Fruit fly (Drosophila melanogaster): ENCODE data around the gene CG7920.

The CG7920 gene

DNA sequence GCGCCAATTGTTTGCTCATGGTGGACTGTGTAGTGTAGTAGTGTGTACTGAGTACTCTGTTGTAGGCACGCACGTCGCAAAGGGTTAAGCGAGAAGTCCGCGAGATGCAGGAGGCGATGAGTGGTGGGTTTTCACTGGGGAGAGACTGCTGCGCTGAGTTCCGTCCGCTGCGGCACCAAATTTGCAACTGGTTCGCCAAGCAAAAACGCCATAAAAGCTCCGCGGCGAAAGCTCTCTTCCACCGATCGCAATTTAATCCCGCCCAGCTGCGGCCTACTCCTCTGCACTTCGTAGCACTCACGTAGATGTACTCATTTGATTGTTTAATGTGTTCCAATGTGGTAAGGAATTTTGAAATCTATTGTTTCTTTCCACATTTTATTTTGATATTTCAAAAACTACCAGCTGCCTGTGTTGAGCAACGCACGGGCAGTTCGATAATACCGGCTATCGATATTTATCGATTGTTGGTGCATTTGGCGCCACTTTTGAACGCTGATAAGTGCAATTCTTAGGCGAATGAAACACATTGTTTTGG is at the start of gene CG7920:
Gene CG7920 (minus strand): TSS at position 308 of the 538 bp plus-strand sequence.
- TF ChIP-seq sisA (GFP tag; IDR thresholded peaks at IDR 0.05) (no peak), caup (GFP tag; optimal IDR thresholded peaks at IDR 0.05; ENCODE audit: severe bottlenecking) (peak; percentile 52), YL-1 (GFP tag; optimal IDR thresholded peaks at IDR 0.05) (peak; percentile 55), CG12104 (GFP tag; optimal IDR thresholded peaks at IDR 0.05) (peak; percentile 16), zen2 (GFP tag; IDR thresholded peaks at IDR 0.05; ENCODE audit: partially characterized antibody) (peak; percentile 44; the same call in 1 of the 3 replicates), Side (GFP tag; optimal IDR thresholded peaks at IDR 0.05) (no peak), cwo (GFP tag; optimal IDR thresholded peaks at IDR 0.05) (peak; percentile 2), Oli (tag; optimal IDR thresholded peaks at IDR 0.05) (no peak), Dad (GFP tag; optimal IDR thresholded peaks at IDR 0.05) (no peak), CG18262 (tag; optimal IDR thresholded peaks at IDR 0.05) (peak; percentile 51), Kr (GFP tag; optimal IDR thresholded peaks at IDR 0.05) (peak; percentile 60), CG17186 (GFP tag; optimal IDR thresholded peaks at IDR 0.05) (peak; percentile 43), inv (GFP tag; IDR thresholded peaks at IDR 0.05; ENCODE audit: partially characterized antibody) (peak; percentile 46; the same call in 1 of the 2 replicates), toy (GFP tag; IDR thresholded peaks at IDR 0.05) (no peak), yki (optimal IDR thresholded peaks at IDR 0.05) (no peak), pho (GFP tag; optimal IDR thresholded peaks at IDR 0.05) (peak; percentile 46), Scr (GFP tag; IDR thresholded peaks at IDR 0.05; ENCODE audit: partially characterized antibody) (peak; percentile 85), lab (GFP tag; optimal IDR thresholded peaks at IDR 0.05) (peak; percentile 49), B-H1 (GFP tag; IDR thresholded peaks at IDR 0.05) (no peak), ci (GFP tag; IDR thresholded peaks at IDR 0.05) (peak; percentile 48; the same call in 2 of the 3 replicates), CG10654 (GFP tag; optimal IDR thresholded peaks at IDR 0.05) (no peak), fd3F (GFP tag; optimal IDR thresholded peaks at IDR 0.05) (no peak), dimm (GFP tag; IDR thresholded peaks at IDR 0.05) (no peak; the same call in 1 of the 2 replicates), CG13287 (GFP tag; IDR thresholded peaks at IDR 0.05; ENCODE audit: partially characterized antibody) (peak; percentile 89), CG6765 (GFP tag; optimal IDR thresholded peaks at IDR 0.05) (peak; percentile 72), CG7271 (tag; optimal IDR thresholded peaks at IDR 0.05) (no peak), chif (GFP tag; optimal IDR thresholded peaks at IDR 0.05) (no peak), CG17829 (tag; optimal IDR thresholded peaks at IDR 0.05) (peak; percentile 41), crol (GFP tag; IDR thresholded peaks at IDR 0.05) (0 out of 2 replicates have a peak, but pooled peaks have one; percentile 21), ERR (GFP tag; optimal IDR thresholded peaks at IDR 0.05) (no peak), sr (GFP tag; IDR thresholded peaks at IDR 0.05) (no peak), CG14667 (GFP tag; IDR thresholded peaks at IDR 0.05) (no peak), zen (tag; optimal IDR thresholded peaks at IDR 0.05) (no peak), CG4730 (GFP tag; IDR thresholded peaks at IDR 0.05) (no peak), odd (GFP tag; optimal IDR thresholded peaks at IDR 0.05) (peak; percentile 37), CG10147 (GFP tag; optimal IDR thresholded peaks at IDR 0.05) (peak; percentile 43), maf-S (GFP tag; optimal IDR thresholded peaks at IDR 0.05) (peak; percentile 10), sob (GFP tag; IDR thresholded peaks at IDR 0.05) (peak; percentile 42; the same call in 1 of the 2 replicates), rib (GFP tag; IDR thresholded peaks at IDR 0.05) (peak; percentile 64; the same call in 1 of the 2 replicates), CG6175 (GFP tag; IDR thresholded peaks at IDR 0.05) (0 out of 3 replicates have a peak, but pooled peaks have one; percentile 15), Hmx (GFP tag; optimal IDR thresholded peaks at IDR 0.05) (no peak), Fer2 (tag; optimal IDR thresholded peaks at IDR 0.05) (no peak), Hmr (GFP tag; optimal IDR thresholded peaks at IDR 0.05) (peak; percentile 69), Rx (GFP tag; IDR thresholded peaks at IDR 0.05) (no peak), CG10267 (tag; optimal IDR thresholded peaks at IDR 0.05) (peak; percentile 98), Lhr (GFP tag; optimal IDR thresholded peaks at IDR 0.05) (peak; percentile 30), Dll (GFP tag; IDR thresholded peaks at IDR 0.05; ENCODE audit: partially characterized antibody) (peak; percentile 89), Dbx (GFP tag; IDR thresholded peaks at IDR 0.05) (no peak), salm (tag; optimal IDR thresholded peaks at IDR 0.05) (no peak), CG14014 (GFP tag; IDR thresholded peaks at IDR 0.05) (no peak)
